Worm (Caenorhabditis elegans): ENCODE measurements around the gene nlp-79.

nlp-79 gene

ce11 chrIV:13173359-13173758, 24.0 kb downstream of the nlp-79 start:
- TF ChIP-seq ztf-23 (GFP tag; IDR thresholded peaks at IDR 0.05) (no peak), ztf-29 (GFP tag; IDR thresholded peaks at IDR 0.05) (no peak), T22C8.4 (GFP tag; IDR thresholded peaks at IDR 0.05) (no peak), klf-2 (GFP tag; conservative IDR thresholded peaks at IDR 0.05) (no peak), flt-1 (GFP tag; IDR thresholded peaks at IDR 0.05) (no peak), ref-1 (GFP tag; conservative IDR thresholded peaks at IDR 0.05) (no peak), cog-1 (tag; optimal IDR thresholded peaks at IDR 0.05) (no peak), med-1 (GFP tag; optimal IDR thresholded peaks at IDR 0.05; ENCODE audit: insufficient read depth) (no peak), tab-1 (GFP tag; IDR thresholded peaks at IDR 0.05) (no peak)

ce11 chrIV:13179295-13179694, 29.9 kb downstream of the nlp-79 start, which contains the start of gene lev-1:
lev-1 (minus strand) TSS chrIV:13179395.
- no peak for TF ChIP-seq klf-2 (GFP tag; conservative IDR thresholded peaks at IDR 0.05)
- TF ChIP-seq ztf-23 (GFP tag; IDR thresholded peaks at IDR 0.05), result no peak
- no peak for TF ChIP-seq ztf-29 (GFP tag; IDR thresholded peaks at IDR 0.05)
- TF ChIP-seq flt-1 (GFP tag; IDR thresholded peaks at IDR 0.05), result no peak

ce11 chrIV:13180723-13181122, 31.3 kb downstream of the nlp-79 start, which contains the start of gene F58D2.3:
F58D2.3 (minus strand) TSS chrIV:13180823.
- TF ChIP-seq ref-1 (GFP tag; conservative IDR thresholded peaks at IDR 0.05), result no peak
- no peak for TF ChIP-seq klf-2 (GFP tag; conservative IDR thresholded peaks at IDR 0.05)
- no peak for TF ChIP-seq T22C8.4 (GFP tag; IDR thresholded peaks at IDR 0.05)
- TF ChIP-seq tab-1 (GFP tag; IDR thresholded peaks at IDR 0.05), result no peak

ce11 chrIV:13188959-13189358, 39.6 kb downstream of the nlp-79 start, which contains the start of gene F58D2.4:
F58D2.4 (minus strand) TSS chrIV:13189059.
- TF ChIP-seq klf-2 (GFP tag; conservative IDR thresholded peaks at IDR 0.05), result no peak
- no peak for TF ChIP-seq ref-1 (GFP tag; conservative IDR thresholded peaks at IDR 0.05)
- no peak for TF ChIP-seq tab-1 (GFP tag; IDR thresholded peaks at IDR 0.05)
- no peak for TF ChIP-seq cog-1 (tag; optimal IDR thresholded peaks at IDR 0.05)
- no peak for TF ChIP-seq med-1 (GFP tag; optimal IDR thresholded peaks at IDR 0.05; ENCODE audit: insufficient read depth)
- no peak for TF ChIP-seq ztf-23 (GFP tag; IDR thresholded peaks at IDR 0.05)

- TF ChIP-seq ztf-29 (GFP tag; IDR thresholded peaks at IDR 0.05) (no peak), tab-1 (GFP tag; IDR thresholded peaks at IDR 0.05) (no peak), med-1 (GFP tag; optimal IDR thresholded peaks at IDR 0.05; ENCODE audit: insufficient read depth) (no peak), klf-2 (GFP tag; conservative IDR thresholded peaks at IDR 0.05) (no peak)
Observed at ce11 chrIV:13189467-13189866, 40.1 kb downstream of the nlp-79 start, which contains the start of gene F58D2.2. F58D2.2 (plus strand) TSS chrIV:13189767.

ce11 chrIV:13190075-13190474, 40.7 kb downstream of the nlp-79 start:
- TF ChIP-seq ztf-29 (GFP tag; IDR thresholded peaks at IDR 0.05) (no peak), flt-1 (GFP tag; IDR thresholded peaks at IDR 0.05) (no peak), tab-1 (GFP tag; IDR thresholded peaks at IDR 0.05) (no peak), ref-1 (GFP tag; conservative IDR thresholded peaks at IDR 0.05) (no peak), klf-2 (GFP tag; conservative IDR thresholded peaks at IDR 0.05) (no peak), T22C8.4 (GFP tag; IDR thresholded peaks at IDR 0.05) (no peak), cog-1 (tag; optimal IDR thresholded peaks at IDR 0.05) (no peak), med-1 (GFP tag; optimal IDR thresholded peaks at IDR 0.05; ENCODE audit: insufficient read depth) (no peak), ztf-23 (GFP tag; IDR thresholded peaks at IDR 0.05) (no peak)

ce11 chrIV:13193239-13193638, 43.9 kb downstream of the nlp-79 start, which contains the start of gene F58D2.5:
F58D2.5 (minus strand) TSS chrIV:13193339.
- TF ChIP-seq tab-1 (GFP tag; IDR thresholded peaks at IDR 0.05), result no peak
- no peak for TF ChIP-seq ztf-23 (GFP tag; IDR thresholded peaks at IDR 0.05)
- no peak for TF ChIP-seq T22C8.4 (GFP tag; IDR thresholded peaks at IDR 0.05)
- TF ChIP-seq med-1 (GFP tag; optimal IDR thresholded peaks at IDR 0.05; ENCODE audit: insufficient read depth), result no peak
- no peak for TF ChIP-seq flt-1 (GFP tag; IDR thresholded peaks at IDR 0.05)
- TF ChIP-seq klf-2 (GFP tag; conservative IDR thresholded peaks at IDR 0.05), result no peak
- no peak for TF ChIP-seq ztf-29 (GFP tag; IDR thresholded peaks at IDR 0.05)
- TF ChIP-seq cog-1 (tag; optimal IDR thresholded peaks at IDR 0.05), result no peak
- no peak for TF ChIP-seq ref-1 (GFP tag; conservative IDR thresholded peaks at IDR 0.05)

- TF ChIP-seq med-1 (GFP tag; optimal IDR thresholded peaks at IDR 0.05; ENCODE audit: insufficient read depth), result no peak
- TF ChIP-seq T22C8.4 (GFP tag; IDR thresholded peaks at IDR 0.05), result no peak
- TF ChIP-seq tab-1 (GFP tag; IDR thresholded peaks at IDR 0.05), result no peak
- TF ChIP-seq klf-2 (GFP tag; conservative IDR thresholded peaks at IDR 0.05), result no peak
- no peak for TF ChIP-seq cog-1 (tag; optimal IDR thresholded peaks at IDR 0.05)
Observed at ce11 chrIV:13197282-13197681, 47.9 kb downstream of the nlp-79 start, which contains the start of gene C48D1.1. C48D1.1 (minus strand) TSS chrIV:13197382.

All from whole organism, midembryonic.